Worm (Caenorhabditis elegans): ENCODE data around the gene lron-15.

lron-15 gene

ce11 chrII:6581236-6581635 lies 36.5 kb upstream of the lron-15 start, which contains the start of gene C56C10.6:
Gene C56C10.6, minus strand, starts transcription at chrII:6581336.
- TF ChIP-seq nhr-90 (tag; optimal IDR thresholded peaks at IDR 0.05) (no peak), mxl-1 (tag; optimal IDR thresholded peaks at IDR 0.05) (no peak), madf-6 (GFP tag; IDR thresholded peaks at IDR 0.05) (no peak)

ce11 chrII:6578378-6578777 lies 33.7 kb upstream of the lron-15 start, which contains the start of gene sra-31:
Gene sra-31, minus strand, starts transcription at chrII:6578478.
- no peak for TF ChIP-seq B0019.2 (GFP tag; conservative IDR thresholded peaks at IDR 0.05)
- TF ChIP-seq ceh-27 (GFP tag; optimal IDR thresholded peaks at IDR 0.05): no peak
- TF ChIP-seq ccch-3 (GFP tag; optimal IDR thresholded peaks at IDR 0.05): no peak
- TF ChIP-seq attf-3 (GFP tag; conservative IDR thresholded peaks at IDR 0.05): no peak
- no peak for TF ChIP-seq ztf-22 (GFP tag; optimal IDR thresholded peaks at IDR 0.05)
- TF ChIP-seq hlh-26 (GFP tag; conservative IDR thresholded peaks at IDR 0.05): no peak
- TF ChIP-seq ceh-58 (GFP tag; IDR thresholded peaks at IDR 0.05): no peak
- TF ChIP-seq let-526 (GFP tag; IDR thresholded peaks at IDR 0.05): no peak
- no peak for TF ChIP-seq B0035.1 (tag; optimal IDR thresholded peaks at IDR 0.05)
- no peak for TF ChIP-seq Y79H2A.3 (GFP tag; conservative IDR thresholded peaks at IDR 0.05)
- TF ChIP-seq ZK185.1 (tag; optimal IDR thresholded peaks at IDR 0.05; ENCODE audit: poor library complexity, severe bottlenecking): no peak
- no peak for TF ChIP-seq ztf-26 (tag; optimal IDR thresholded peaks at IDR 0.05)
- TF ChIP-seq F22D6.2 (tag; optimal IDR thresholded peaks at IDR 0.05): no peak
- no peak for TF ChIP-seq Y53G8AR.9 (GFP tag; conservative IDR thresholded peaks at IDR 0.05)
- no peak for TF ChIP-seq nhr-179 (tag; optimal IDR thresholded peaks at IDR 0.05)
- no peak for TF ChIP-seq hmg-20 (GFP tag; IDR thresholded peaks at IDR 0.05)
- TF ChIP-seq zfh-2 (GFP tag; conservative IDR thresholded peaks at IDR 0.05): no peak
- no peak for TF ChIP-seq lin-40 (tag; optimal IDR thresholded peaks at IDR 0.05)
- no peak for TF ChIP-seq ama-1 (optimal IDR thresholded peaks at IDR 0.05)
- TF ChIP-seq ama-1 (GFP tag; optimal IDR thresholded peaks at IDR 0.05): no peak

DNA sequence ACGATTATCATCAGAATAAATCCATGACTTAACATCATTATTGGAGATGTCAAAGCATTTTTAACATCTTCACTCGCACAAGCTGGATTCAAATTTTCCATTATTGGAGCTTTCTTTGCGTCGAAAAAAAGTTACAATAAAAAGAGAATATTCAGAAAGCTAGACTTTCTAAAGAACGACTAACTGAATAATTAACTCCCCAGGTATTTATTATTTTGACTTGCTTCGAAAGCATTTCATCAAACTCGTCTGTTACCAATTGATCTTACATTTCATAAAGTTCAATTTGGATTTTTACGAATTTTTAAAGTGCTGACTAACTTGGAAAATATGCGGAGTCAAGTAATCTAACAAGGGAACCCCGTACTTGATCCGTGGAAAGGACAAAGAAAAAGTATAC lies 31.0 kb upstream of the lron-15 start, which contains the start of gene sra-29:
TSS of gene sra-29 (minus strand) at position 101 of the 400 bp plus-strand sequence.
- TF ChIP-seq K12H6.12 (tag; optimal IDR thresholded peaks at IDR 0.05) (no peak), pbrm-1 (GFP tag; IDR thresholded peaks at IDR 0.05) (no peak), ccch-3 (GFP tag; optimal IDR thresholded peaks at IDR 0.05) (no peak), F37B4.10 (GFP tag; IDR thresholded peaks at IDR 0.05) (no peak), cebp-1 (GFP tag; IDR thresholded peaks at IDR 0.05) (no peak), cebp-1 (tag; optimal IDR thresholded peaks at IDR 0.05) (no peak), nfya-2 (GFP tag; IDR thresholded peaks at IDR 0.05) (no peak), F49E8.2 (tag; optimal IDR thresholded peaks at IDR 0.05; ENCODE audit: insufficient read depth) (no peak), fkh-3 (tag; optimal IDR thresholded peaks at IDR 0.05) (no peak), ceh-79 (tag; optimal IDR thresholded peaks at IDR 0.05) (no peak), ceh-91 (GFP tag; IDR thresholded peaks at IDR 0.05) (no peak), bed-1 (GFP tag; IDR thresholded peaks at IDR 0.05) (no peak), dpff-1 (tag; optimal IDR thresholded peaks at IDR 0.05) (no peak), C17E4.6 (GFP tag; IDR thresholded peaks at IDR 0.05) (no peak)

- no peak for TF ChIP-seq tbp1 (GFP tag; optimal IDR thresholded peaks at IDR 0.05)
- TF ChIP-seq nfya-2 (GFP tag; IDR thresholded peaks at IDR 0.05): no peak
- no peak for TF ChIP-seq F39B2.1 (GFP tag; IDR thresholded peaks at IDR 0.05)
- TF ChIP-seq lsl-1 (GFP tag; optimal IDR thresholded peaks at IDR 0.05): no peak
- TF ChIP-seq athp-1 (tag; optimal IDR thresholded peaks at IDR 0.05): no peak
- TF ChIP-seq ama-1 (optimal IDR thresholded peaks at IDR 0.05): no peak
- TF ChIP-seq ama-1 (GFP tag; optimal IDR thresholded peaks at IDR 0.05): no peak
- no peak for TF ChIP-seq lin-40 (tag; optimal IDR thresholded peaks at IDR 0.05)
Observed at ce11 chrII:6573677-6574076, 29.0 kb upstream of the lron-15 start, which contains the start of gene sra-28. Gene sra-28, minus strand, starts transcription at chrII:6573777.
